Worm (Caenorhabditis elegans) whole organism, L2 larva: ENCODE data around the gene F25E2.2.
A peak's percentile ranks its signal among the peaks of the same experiment; 100 is the strongest.

ENCODE experiments used
- C34F6.9 ChIP-seq: fragments of 150-350 bp; optimal IDR thresholded peaks from 2 replicates; lab custom pipeline; 2014; ENCODE audit warnings: missing biosample characterization, missing genetic modification characterization
- F13H6.1 ChIP-seq: sonication (generic microtip); optimal IDR thresholded peaks from 2 replicates; lab custom pipeline; 2016; ENCODE audit warnings: missing genetic modification characterization, missing compliant biosample characterization
- R02D3.7 ChIP-seq: fragments of 150-350 bp; optimal IDR thresholded peaks from 2 replicates; lab custom pipeline; 2014; ENCODE audit warnings: missing biosample characterization, missing genetic modification characterization
- Y55F3AM.14 ChIP-seq: fragments of 200-800 bp; sonication (Bioruptor generic); optimal IDR thresholded peaks from 2 replicates; lab custom pipeline; 2018; ENCODE audit warnings: mild to moderate bottlenecking, missing genetic modification characterization, missing compliant biosample characterization
- ZK546.5 ChIP-seq: sonication (generic microtip); optimal IDR thresholded peaks from 2 replicates; lab custom pipeline; 2017; ENCODE audit warnings: missing biosample characterization, missing genetic modification characterization
- alr-1 ChIP-seq: fragments of 150-350 bp; optimal IDR thresholded peaks from 2 replicates; lab custom pipeline; 2014; ENCODE audit warnings: missing biosample characterization, missing genetic modification characterization
- aly-2 ChIP-seq: fragments of 150-350 bp; optimal IDR thresholded peaks from 2 replicates; lab custom pipeline; 2014; ENCODE audit warnings: missing biosample characterization, missing genetic modification characterization
- ama-1 ChIP-seq: fragments of 150-350 bp; optimal IDR thresholded peaks from 2 replicates; lab custom pipeline; 2018; ENCODE audit warnings: inconsistent platforms
- blmp-1 ChIP-seq: sonication (generic microtip); optimal IDR thresholded peaks from 2 replicates; lab custom pipeline; 2017; ENCODE audit warnings: missing genetic modification characterization, mild to moderate bottlenecking, missing compliant biosample characterization, antibody characterized with exemption, moderate library complexity; ENCODE audit not compliant: insufficient read depth
- ceh-16 ChIP-seq: fragments of 150-350 bp; optimal IDR thresholded peaks from 2 replicates; lab custom pipeline; 2014; ENCODE audit warnings: missing biosample characterization, missing genetic modification characterization
- ceh-82 ChIP-seq: fragments of 150-350 bp; optimal IDR thresholded peaks from 2 replicates; lab custom pipeline; 2014; ENCODE audit warnings: missing biosample characterization, missing genetic modification characterization
- crh-2 ChIP-seq: sonication (generic microtip); optimal IDR thresholded peaks from 2 replicates; lab custom pipeline; 2017; ENCODE audit warnings: missing biosample characterization, missing genetic modification characterization
- dmd-4 ChIP-seq: sonication (generic microtip); optimal IDR thresholded peaks from 2 replicates; lab custom pipeline; 2017; ENCODE audit warnings: missing biosample characterization, missing genetic modification characterization
- egl-27 ChIP-seq: sonication (generic microtip); optimal IDR thresholded peaks from 3 replicates; lab custom pipeline; 2017; ENCODE audit warnings: missing biosample characterization, missing genetic modification reagents, missing genetic modification characterization
- elt-1 ChIP-seq: fragments of 150-350 bp; optimal IDR thresholded peaks from 2 replicates; lab custom pipeline; 2014; ENCODE audit warnings: missing biosample characterization, missing genetic modification characterization
- elt-3 ChIP-seq: sonication (generic microtip); optimal IDR thresholded peaks from 2 replicates; lab custom pipeline; 2017; ENCODE audit warnings: missing biosample characterization, missing genetic modification characterization
- fos-1 ChIP-seq: fragments of 150-350 bp; optimal IDR thresholded peaks from 2 replicates; lab custom pipeline; 2014; ENCODE audit warnings: missing biosample characterization, missing genetic modification characterization
- gmeb-1 ChIP-seq: fragments of 150-350 bp; optimal IDR thresholded peaks from 2 replicates; lab custom pipeline; 2014; ENCODE audit warnings: missing biosample characterization, missing genetic modification characterization
- lin-11 ChIP-seq: fragments of 150-350 bp; sonication (generic microtip); optimal IDR thresholded peaks from 2 replicates; lab custom pipeline; 2014; ENCODE audit warnings: missing biosample characterization, missing genetic modification characterization, inconsistent platforms, mixed read lengths
- lin-13 ChIP-seq: fragments of 150-350 bp; optimal IDR thresholded peaks from 2 replicates; lab custom pipeline; 2014; ENCODE audit warnings: missing biosample characterization, missing genetic modification reagents, missing genetic modification characterization
- lsy-2 ChIP-seq, 2 experiments: fragments of 150-350 bp in 1 of 2; sonication (generic microtip) in 1 of 2; optimal IDR thresholded peaks; 2 replicates each; lab custom pipeline; 2014 to 2017; ENCODE audit warnings: missing biosample characterization in 2 of 2, missing genetic modification characterization in 2 of 2
- mab-5 ChIP-seq: fragments of 150-350 bp; optimal IDR thresholded peaks from 2 replicates; lab custom pipeline; 2014; ENCODE audit warnings: missing biosample characterization, missing genetic modification characterization
- mbf-1 ChIP-seq: sonication (generic microtip); optimal IDR thresholded peaks from 2 replicates; lab custom pipeline; 2017; ENCODE audit warnings: missing biosample characterization, missing genetic modification characterization
- mdl-1 ChIP-seq, 2 experiments: fragments of 150-350 bp in 1 of 2; sonication (generic microtip) in 1 of 2; optimal IDR thresholded peaks; 2 replicates each; lab custom pipeline; 2017; ENCODE audit warnings: missing biosample characterization in 2 of 2, missing genetic modification characterization in 2 of 2
- nhr-10 ChIP-seq: sonication (generic microtip); optimal IDR thresholded peaks from 2 replicates; lab custom pipeline; 2017; ENCODE audit warnings: missing biosample characterization, missing genetic modification characterization
- nhr-11 ChIP-seq: fragments of 150-350 bp; optimal IDR thresholded peaks from 2 replicates; lab custom pipeline; 2014; ENCODE audit warnings: missing biosample characterization, missing genetic modification characterization
- nhr-129 ChIP-seq: fragments of 150-350 bp; optimal IDR thresholded peaks from 2 replicates; lab custom pipeline; 2014; ENCODE audit warnings: missing biosample characterization, missing genetic modification characterization
- nhr-21 ChIP-seq: fragments of 150-350 bp; optimal IDR thresholded peaks from 2 replicates; lab custom pipeline; 2014; ENCODE audit warnings: missing biosample characterization, missing genetic modification characterization
- nhr-23 ChIP-seq: fragments of 150-350 bp; optimal IDR thresholded peaks from 2 replicates; lab custom pipeline; 2014; ENCODE audit warnings: missing biosample characterization, missing genetic modification reagents, missing genetic modification characterization
- nhr-237 ChIP-seq: fragments of 150-350 bp; optimal IDR thresholded peaks from 2 replicates; lab custom pipeline; 2014; ENCODE audit warnings: missing biosample characterization, missing genetic modification characterization
- nhr-25 ChIP-seq: fragments of 150-350 bp; sonication (generic microtip); optimal IDR thresholded peaks from 3 replicates; lab custom pipeline; 2014; ENCODE audit warnings: missing biosample characterization, missing genetic modification characterization
- nhr-6 ChIP-seq: fragments of 150-350 bp; optimal IDR thresholded peaks from 2 replicates; lab custom pipeline; 2014; ENCODE audit warnings: missing biosample characterization, missing genetic modification characterization
- nhr-77 ChIP-seq: fragments of 150-350 bp; optimal IDR thresholded peaks from 2 replicates; lab custom pipeline; 2014; ENCODE audit warnings: missing biosample characterization, missing genetic modification characterization
- peb-1 ChIP-seq: fragments of 150-350 bp; optimal IDR thresholded peaks from 2 replicates; lab custom pipeline; 2014; ENCODE audit warnings: missing biosample characterization, missing genetic modification characterization
- sem-4 ChIP-seq: fragments of 150-350 bp; optimal IDR thresholded peaks from 2 replicates; lab custom pipeline; 2014; ENCODE audit warnings: missing biosample characterization, missing genetic modification reagents, missing genetic modification characterization
- skn-1 ChIP-seq: sonication (generic microtip); optimal IDR thresholded peaks from 2 replicates; lab custom pipeline; 2017; ENCODE audit warnings: missing biosample characterization, missing genetic modification characterization
- sma-3 ChIP-seq: sonication (generic microtip); optimal IDR thresholded peaks from 2 replicates; lab custom pipeline; 2016; ENCODE audit warnings: missing genetic modification reagents, missing genetic modification characterization, missing compliant biosample characterization
- sma-9 ChIP-seq, 2 experiments: fragments of 150-350 bp in 1 of 2; sonication (generic microtip) in 1 of 2; optimal IDR thresholded peaks; 2 replicates each; lab custom pipeline; 2014 to 2016; ENCODE audit warnings: missing genetic modification characterization in 2 of 2, mild to moderate bottlenecking in 1 of 2, missing biosample characterization in 1 of 2, missing compliant biosample characterization in 1 of 2, missing genetic modification reagents in 1 of 2, moderate library complexity in 1 of 2
- snpc-4 ChIP-seq: fragments of 150-350 bp; optimal IDR thresholded peaks from 2 replicates; lab custom pipeline; 2014; ENCODE audit warnings: missing biosample characterization, missing genetic modification characterization
- unc-39 ChIP-seq: fragments of 150-350 bp; optimal IDR thresholded peaks from 2 replicates; lab custom pipeline; 2014; ENCODE audit warnings: missing biosample characterization, missing genetic modification characterization
- unc-55 ChIP-seq: fragments of 150-350 bp; sonication (generic microtip); optimal IDR thresholded peaks from 3 replicates; lab custom pipeline; 2014; ENCODE audit warnings: missing biosample characterization, missing genetic modification reagents, missing genetic modification characterization
- unc-62 ChIP-seq: fragments of 150-350 bp; optimal IDR thresholded peaks from 2 replicates; lab custom pipeline; 2014; ENCODE audit warnings: missing biosample characterization, missing genetic modification reagents, missing genetic modification characterization
- zag-1 ChIP-seq: fragments of 150-350 bp; optimal IDR thresholded peaks from 2 replicates; lab custom pipeline; 2014; ENCODE audit warnings: missing biosample characterization, missing genetic modification characterization
- ztf-1 ChIP-seq: fragments of 200-800 bp; sonication (Bioruptor generic); conservative IDR thresholded peaks from 2 replicates; pipeline ENCODE4 v1.3.6; 2022; ENCODE audit warnings: missing genetic modification characterization, missing compliant biosample characterization
- ztf-11 ChIP-seq: sonication (generic microtip); optimal IDR thresholded peaks from 2 replicates; lab custom pipeline; 2017; ENCODE audit warnings: missing biosample characterization, missing genetic modification characterization
- ztf-4 ChIP-seq: fragments of 150-350 bp; optimal IDR thresholded peaks from 2 replicates; lab custom pipeline; 2014; ENCODE audit warnings: missing biosample characterization, missing genetic modification characterization

F25E2.2 gene

ce11 chrX:813063-813462 is 2.5 kb upstream of the F25E2.2 start, which contains the start of gene F25E2.3:
Gene F25E2.3 (minus strand): TSS chrX:813163.
- TF ChIP-seq sma-3 (no peak), mbf-1 (tag; lab: Kevin White, UChicago) (no peak), nhr-11 (tag; lab: Kevin White, UChicago) (no peak), ceh-82 (tag; lab: Kevin White, UChicago) (no peak), elt-3 (tag; lab: Kevin White, UChicago) (no peak), nhr-23 (no peak), zag-1 (tag; lab: Kevin White, UChicago) (no peak), ceh-16 (tag; lab: Kevin White, UChicago) (no peak), nhr-21 (tag; lab: Kevin White, UChicago) (no peak), ztf-1 (GFP tag; lab: Robert Waterston, UW) (no peak), lin-11 (tag; lab: Kevin White, UChicago) (no peak), ztf-4 (tag; lab: Kevin White, UChicago) (no peak), nhr-10 (tag; lab: Kevin White, UChicago) (no peak), nhr-77 (tag; lab: Kevin White, UChicago) (no peak), nhr-6 (tag; lab: Kevin White, UChicago) (no peak)

ce11 chrX:812264-812663 is 1.7 kb upstream of the F25E2.2 start:
- TF ChIP-seq nhr-129 = peak; percentile 40
- peak; percentile 14 for TF ChIP-seq F13H6.1 (tag; lab: Kevin White, UChicago)
- peak in 1 of 2 experiments; percentile 17 for TF ChIP-seq lsy-2 (tag; optimal IDR thresholded peaks at IDR 0.05; lab: Kevin White, UChicago)
- no peak for TF ChIP-seq nhr-6 (tag; lab: Kevin White, UChicago)

- TF ChIP-seq mab-5 (tag; lab: Kevin White, UChicago) (peak; percentile 98), lin-13 (GFP tag; lab: Kevin White, UChicago) (peak; percentile 98), blmp-1 (tag; lab: Kevin White, UChicago) (peak; percentile 83), nhr-237 (tag; lab: Kevin White, UChicago) (peak; percentile 95), skn-1 (tag; lab: Kevin White, UChicago) (peak; percentile 93), nhr-25 (tag; lab: Kevin White, UChicago) (peak; percentile 98), elt-1 (tag; lab: Kevin White, UChicago) (no peak), nhr-23 (no peak), ama-1 (lab: Kevin White, UChicago) (no peak), C34F6.9 (tag; lab: Kevin White, UChicago) (peak; percentile 99), ztf-11 (peak; percentile 67), egl-27 (tag; lab: Kevin White, UChicago) (peak; percentile 99), unc-62 (peak; percentile 93), nhr-21 (tag; lab: Kevin White, UChicago) (peak; percentile 99), sma-3 (peak; percentile 99), ceh-16 (tag; lab: Kevin White, UChicago) (peak; percentile 99), ztf-4 (tag; lab: Kevin White, UChicago) (peak; percentile 96), sem-4 (tag; lab: Kevin White, UChicago) (peak; percentile 96), nhr-77 (tag; lab: Kevin White, UChicago) (peak; percentile 96), zag-1 (tag; lab: Kevin White, UChicago) (peak; percentile 97), peb-1 (tag; lab: Kevin White, UChicago) (no peak), ZK546.5 (peak; percentile 67), lin-11 (tag; lab: Kevin White, UChicago) (peak; percentile 99), nhr-11 (tag; lab: Kevin White, UChicago) (peak; percentile 84), ceh-82 (tag; lab: Kevin White, UChicago) (peak; percentile 98), aly-2 (no peak), nhr-10 (tag; lab: Kevin White, UChicago) (peak; percentile 98), mdl-1 (tag; optimal IDR thresholded peaks at IDR 0.05; lab: Kevin White, UChicago) (peak; percentile 84 to 93), crh-2 (peak; percentile 100), fos-1 (tag; lab: Kevin White, UChicago) (peak; percentile 100), alr-1 (tag; lab: Kevin White, UChicago) (peak; percentile 82), ztf-1 (GFP tag; lab: Robert Waterston, UW) (no peak), Y55F3AM.14 (GFP tag; lab: Kevin White, UChicago) (peak; percentile 96), lsy-2 (tag; optimal IDR thresholded peaks at IDR 0.05; lab: Kevin White, UChicago) (peak; percentile 95 to 96), dmd-4 (tag; lab: Kevin White, UChicago) (peak; percentile 77), elt-3 (tag; lab: Kevin White, UChicago) (no peak), unc-55 (GFP tag; lab: Kevin White, UChicago) (peak; percentile 100), sma-9 (GFP tag; optimal IDR thresholded peaks at IDR 0.05; lab: Kevin White, UChicago) (peak; percentile 97), sma-9 (tag; optimal IDR thresholded peaks at IDR 0.05; lab: Kevin White, UChicago) (no peak), R02D3.7 (tag; lab: Kevin White, UChicago) (peak; percentile 69), gmeb-1 (tag; lab: Kevin White, UChicago) (peak; percentile 95), nhr-6 (tag; lab: Kevin White, UChicago) (peak; percentile 98), snpc-4 (tag; lab: Kevin White, UChicago) (peak; percentile 89), nhr-129 (peak; percentile 99), mbf-1 (tag; lab: Kevin White, UChicago) (peak; percentile 74), unc-39 (tag; lab: Kevin White, UChicago) (peak; percentile 46), F13H6.1 (tag; lab: Kevin White, UChicago) (peak; percentile 97)
These were observed 4.1 kb downstream of the F25E2.2 start for ce11 chrX:806515-806914.
